Worm (Caenorhabditis elegans) whole organism, L3 larva: ENCODE data around the gene F55B11.2.

Source experiments
- R02D3.7 ChIP-seq: fragments of 150-350 bp; optimal IDR thresholded peaks from 2 replicates; lab custom pipeline; 2014; ENCODE audit warnings: missing biosample characterization, missing genetic modification characterization
- ZK546.5 ChIP-seq: sonication (generic microtip); optimal IDR thresholded peaks from 2 replicates; lab custom pipeline; 2017; ENCODE audit warnings: missing biosample characterization, missing genetic modification characterization
- ceh-16 ChIP-seq: sonication (generic microtip); optimal IDR thresholded peaks from 2 replicates; lab custom pipeline; 2017; ENCODE audit warnings: missing biosample characterization, missing genetic modification characterization
- ceh-9 ChIP-seq: sonication (generic microtip); optimal IDR thresholded peaks from 2 replicates; lab custom pipeline; 2018; ENCODE audit warnings: missing biosample characterization, missing genetic modification characterization
- daf-12 ChIP-seq: fragments of 150-350 bp; optimal IDR thresholded peaks from 2 replicates; lab custom pipeline; 2014; ENCODE audit warnings: missing biosample characterization, missing genetic modification reagents, missing genetic modification characterization
- egl-27 ChIP-seq: sonication (generic microtip); optimal IDR thresholded peaks from 4 replicates; lab custom pipeline; 2017; ENCODE audit warnings: missing biosample characterization, missing genetic modification reagents, missing genetic modification characterization
- nhr-12 ChIP-seq: fragments of 150-350 bp; optimal IDR thresholded peaks from 2 replicates; lab custom pipeline; 2014; ENCODE audit warnings: missing biosample characterization, missing genetic modification characterization
- nhr-25 ChIP-seq: sonication (generic microtip); optimal IDR thresholded peaks from 2 replicates; lab custom pipeline; 2017; ENCODE audit warnings: missing biosample characterization, missing genetic modification characterization
- pha-4 ChIP-seq: fragments of 150-350 bp; optimal IDR thresholded peaks from 2 replicates; lab custom pipeline; 2014; ENCODE audit warnings: missing biosample characterization, missing genetic modification reagents, missing genetic modification characterization

ce11 chrIV:14391268-14391667, 31.8 kb downstream of the F55B11.2 start:
- TF ChIP-seq R02D3.7 (tag; lab: Kevin White, UChicago) (no peak), nhr-12 (tag; lab: Kevin White, UChicago) (no peak), ZK546.5 (tag; lab: Kevin White, UChicago) (no peak), daf-12 (no peak), egl-27 (tag; lab: Kevin White, UChicago) (no peak), ceh-9 (tag; lab: Kevin White, UChicago) (no peak), ceh-16 (tag; lab: Kevin White, UChicago) (no peak), pha-4 (tag; lab: Kevin White, UChicago) (no peak), nhr-25 (tag; lab: Kevin White, UChicago) (no peak)
